1 fruit fly cellular context compared by ENCODE assay signal in the genomic region with DNA sequence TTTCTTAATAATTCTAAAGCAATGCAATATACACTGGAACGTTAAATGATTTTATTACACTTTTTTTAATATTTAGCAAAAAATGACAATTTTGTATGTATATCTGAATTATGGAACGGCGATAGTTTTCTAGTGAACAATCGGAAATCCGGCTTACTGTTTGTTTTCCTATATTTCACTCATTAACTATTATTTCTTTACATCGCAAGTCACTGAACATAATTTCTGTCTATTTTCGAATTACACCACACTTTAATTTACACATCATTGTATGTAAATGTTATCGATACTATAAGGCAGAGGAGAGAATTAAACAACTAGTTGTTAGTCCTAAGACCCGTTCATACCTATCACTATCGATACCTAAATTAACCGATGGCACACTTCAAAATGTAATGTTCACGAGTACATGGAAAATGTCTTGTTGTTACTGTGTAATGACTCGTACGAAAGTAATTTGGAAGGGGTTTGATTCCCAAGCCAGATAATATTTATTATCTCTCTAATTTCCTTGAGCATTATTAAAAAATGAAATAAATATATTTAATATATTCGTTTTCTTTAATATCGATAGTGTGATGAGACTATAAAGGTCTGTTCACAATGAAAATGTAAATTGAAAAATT.
A peak's percentile ranks its signal among the peaks of the same experiment; 100 is the strongest.
TF ChIP-seq lines count a peak whose summit lies in the region.

A gene (minus strand): TSS at position 296 of the 626 bp plus-strand sequence.

TF ChIP-seq in whole organism, embryonic, 481 proteins besides CTCF, POLR2A, EP300 and RAD21 (continued from another document and continues in another):
- TF ChIP-seq fu2 (GFP tag; optimal IDR thresholded peaks at IDR 0.05; lab: Kevin White, UChicago) (peak; percentile 28), CG14965 (GFP tag; optimal IDR thresholded peaks at IDR 0.05; lab: Kevin White, UChicago; ENCODE audit: borderline replicate concordance) (no peak), cato (GFP tag; optimal IDR thresholded peaks at IDR 0.05; lab: Kevin White, UChicago; ENCODE audit: borderline replicate concordance) (peak; percentile 86), psq (GFP tag; optimal IDR thresholded peaks at IDR 0.05; lab: Kevin White, UChicago) (peak; percentile 59), cas (GFP tag; IDR thresholded peaks at IDR 0.05; lab: Robert Waterston, UW) (peak; percentile 87), E2f2 (GFP tag; IDR thresholded peaks at IDR 0.05; lab: Robert Waterston, UW) (peak; percentile 66), Sin3A (optimal IDR thresholded peaks at IDR 0.05; lab: Kevin White, UChicago) (no peak), fd3F (GFP tag; optimal IDR thresholded peaks at IDR 0.05; lab: Kevin White, UChicago) (peak; percentile 93), CG1792 (GFP tag; optimal IDR thresholded peaks at IDR 0.05; lab: Kevin White, UChicago) (no peak), mirr (GFP tag; optimal IDR thresholded peaks at IDR 0.05; lab: Kevin White, UChicago) (no peak), ssp (GFP tag; IDR thresholded peaks at IDR 0.05; lab: Robert Waterston, UW) (peak; percentile 99), Eip74EF (GFP tag; optimal IDR thresholded peaks at IDR 0.05; lab: Kevin White, UChicago) (peak in 1 of 2 experiments; percentile 50), CG8281 (tag; optimal IDR thresholded peaks at IDR 0.05; lab: Kevin White, UChicago) (peak; percentile 65), Dp (GFP tag; optimal IDR thresholded peaks at IDR 0.05; lab: Kevin White, UChicago) (no peak), h (optimal IDR thresholded peaks at IDR 0.05; lab: Kevin White, UChicago) (no peak), CG9609 (GFP tag; optimal IDR thresholded peaks at IDR 0.05; lab: Kevin White, UChicago) (peak; percentile 70), Lpt (GFP tag; optimal IDR thresholded peaks at IDR 0.05; lab: Kevin White, UChicago) (no peak), tgo (GFP tag; IDR thresholded peaks at IDR 0.05; lab: Robert Waterston, UW) (peak; percentile 94), fd102C (GFP tag; optimal IDR thresholded peaks at IDR 0.05; lab: Kevin White, UChicago) (no peak), CG10979 (tag; optimal IDR thresholded peaks at IDR 0.05; lab: Kevin White, UChicago) (peak; percentile 72), CG6854 (GFP tag; optimal IDR thresholded peaks at IDR 0.05; lab: Kevin White, UChicago) (no peak), CG2875 (GFP tag; optimal IDR thresholded peaks at IDR 0.05; lab: Kevin White, UChicago) (peak; percentile 19), unc-4 (GFP tag; IDR thresholded peaks at IDR 0.05; lab: Robert Waterston, UW; ENCODE audit: partially characterized antibody) (peak; percentile 53), CG10366 (GFP tag; IDR thresholded peaks at IDR 0.05; lab: Robert Waterston, UW) (peak; percentile 95), CG4854 (GFP tag; optimal IDR thresholded peaks at IDR 0.05; lab: Kevin White, UChicago) (peak; percentile 37), pan (optimal IDR thresholded peaks at IDR 0.05; lab: Kevin White, UChicago) (no peak), pan (GFP tag; optimal IDR thresholded peaks at IDR 0.05 in 1 of 2, IDR thresholded peaks at IDR 0.05 in 1 of 2) (peak in 1 of 2 experiments; percentile 96), CG18764 (GFP tag; optimal IDR thresholded peaks at IDR 0.05; lab: Kevin White, UChicago) (peak; percentile 77), CG7745 (tag; optimal IDR thresholded peaks at IDR 0.05; lab: Kevin White, UChicago) (no peak), Nf-YA (GFP tag; IDR thresholded peaks at IDR 0.05; lab: Robert Waterston, UW) (peak; percentile 86), CG9797 (GFP tag; optimal IDR thresholded peaks at IDR 0.05; lab: Kevin White, UChicago) (no peak), fru (optimal IDR thresholded peaks at IDR 0.05; lab: Kevin White, UChicago) (no peak), tup (GFP tag; optimal IDR thresholded peaks at IDR 0.05; lab: Kevin White, UChicago) (no peak), CG7928 (GFP tag; optimal IDR thresholded peaks at IDR 0.05; lab: Kevin White, UChicago) (peak; percentile 31), CG12942 (GFP tag; optimal IDR thresholded peaks at IDR 0.05; lab: Kevin White, UChicago) (peak; percentile 91), CG1647 (GFP tag; optimal IDR thresholded peaks at IDR 0.05; lab: Kevin White, UChicago) (peak; percentile 57), CG2116 (GFP tag; optimal IDR thresholded peaks at IDR 0.05; lab: Kevin White, UChicago) (peak; percentile 72), jigr1 (GFP tag; IDR thresholded peaks at IDR 0.05; lab: Robert Waterston, UW) (peak; percentile 91; the same call in 2 of the 3 replicates), CG10321 (GFP tag; IDR thresholded peaks at IDR 0.05; lab: Robert Waterston, UW) (peak; percentile 65), CG16779 (GFP tag; IDR thresholded peaks at IDR 0.05; lab: Robert Waterston, UW) (no peak), NC2α (GFP tag; optimal IDR thresholded peaks at IDR 0.05; lab: Kevin White, UChicago) (no peak), croc (GFP tag; conservative IDR thresholded peaks at IDR 0.05; lab: Robert Waterston, UW) (peak; percentile 90), CG7963 (GFP tag; IDR thresholded peaks at IDR 0.05; lab: Robert Waterston, UW; ENCODE audit: partially characterized antibody) (peak; percentile 68; the same call in 2 of the 3 replicates), B-H2 (GFP tag; optimal IDR thresholded peaks at IDR 0.05; lab: Kevin White, UChicago) (peak; percentile 81), CG17802 (tag; optimal IDR thresholded peaks at IDR 0.05; lab: Kevin White, UChicago) (peak; percentile 100), CG31224 (GFP tag; IDR thresholded peaks at IDR 0.05; lab: Robert Waterston, UW) (peak; percentile 89), pita (GFP tag; optimal IDR thresholded peaks at IDR 0.05; lab: Kevin White, UChicago) (no peak), cwo (GFP tag; optimal IDR thresholded peaks at IDR 0.05; lab: Kevin White, UChicago) (peak; percentile 35), zfh1 (GFP tag; IDR thresholded peaks at IDR 0.05; lab: Robert Waterston, UW) (peak; percentile 94), Myb (GFP tag; optimal IDR thresholded peaks at IDR 0.05; lab: Kevin White, UChicago) (peak; percentile 20), prd (optimal IDR thresholded peaks at IDR 0.05; lab: Kevin White, UChicago) (no peak), prd (GFP tag; IDR thresholded peaks at IDR 0.05; lab: Robert Waterston, UW) (peak; percentile 98), run (tag; optimal IDR thresholded peaks at IDR 0.05; lab: Kevin White, UChicago) (no peak), bab2 (GFP tag; optimal IDR thresholded peaks at IDR 0.05; lab: Kevin White, UChicago) (peak; percentile 63), CG4707 (GFP tag; optimal IDR thresholded peaks at IDR 0.05; lab: Kevin White, UChicago) (peak; percentile 18), CG6654 (GFP tag; optimal IDR thresholded peaks at IDR 0.05; lab: Kevin White, UChicago) (peak; percentile 52), yki (optimal IDR thresholded peaks at IDR 0.05; lab: Kevin White, UChicago) (no peak), bcd (GFP tag; optimal IDR thresholded peaks at IDR 0.05; lab: Kevin White, UChicago) (peak; percentile 90), CG8765 (GFP tag; IDR thresholded peaks at IDR 0.05; lab: Robert Waterston, UW) (peak; percentile 91), Optix (GFP tag; IDR thresholded peaks at IDR 0.05; lab: Robert Waterston, UW) (no peak; the same call in 2 of the 3 replicates), Xbp1 (GFP tag; optimal IDR thresholded peaks at IDR 0.05; lab: Kevin White, UChicago) (peak; percentile 93), CG34376 (GFP tag; optimal IDR thresholded peaks at IDR 0.05; lab: Kevin White, UChicago) (no peak), CG7786 (GFP tag; optimal IDR thresholded peaks at IDR 0.05; lab: Kevin White, UChicago) (peak; percentile 45), zen (tag; optimal IDR thresholded peaks at IDR 0.05; lab: Kevin White, UChicago) (peak; percentile 91), bigmax (GFP tag; optimal IDR thresholded peaks at IDR 0.05; lab: Kevin White, UChicago) (peak; percentile 17), dmrt99B (tag; optimal IDR thresholded peaks at IDR 0.05; lab: Kevin White, UChicago) (peak; percentile 85), MBD-R2 (GFP tag; IDR thresholded peaks at IDR 0.05; lab: Robert Waterston, UW) (peak; percentile 73), gsb (GFP tag; IDR thresholded peaks at IDR 0.05; lab: Robert Waterston, UW) (peak; percentile 80; the same call in 1 of the 2 replicates), mld (GFP tag; IDR thresholded peaks at IDR 0.05; lab: Robert Waterston, UW; ENCODE audit: partially characterized antibody) (peak; percentile 53; the same call in 1 of the 3 replicates), CG15601 (tag; optimal IDR thresholded peaks at IDR 0.05; lab: Kevin White, UChicago) (peak; percentile 77), dpn (GFP tag; optimal IDR thresholded peaks at IDR 0.05; lab: Kevin White, UChicago) (peak; percentile 71 to 90), sob (GFP tag; IDR thresholded peaks at IDR 0.05; lab: Robert Waterston, UW) (peak; percentile 94), CG16863 (GFP tag; optimal IDR thresholded peaks at IDR 0.05; lab: Kevin White, UChicago) (peak; percentile 25), so (GFP tag; IDR thresholded peaks at IDR 0.05; lab: Robert Waterston, UW) (peak; percentile 81; the same call in 2 of the 3 replicates), HHEX (GFP tag; optimal IDR thresholded peaks at IDR 0.05; lab: Kevin White, UChicago) (peak; percentile 65), Pdp1 (GFP tag; optimal IDR thresholded peaks at IDR 0.05; lab: Kevin White, UChicago) (peak; percentile 58 to 67), CG5245 (GFP tag; optimal IDR thresholded peaks at IDR 0.05; lab: Kevin White, UChicago) (peak; percentile 72), Hr39 (optimal IDR thresholded peaks at IDR 0.05; lab: Kevin White, UChicago) (no peak), unpg (GFP tag; optimal IDR thresholded peaks at IDR 0.05; lab: Kevin White, UChicago) (peak; percentile 92), Hmx (GFP tag; optimal IDR thresholded peaks at IDR 0.05; lab: Kevin White, UChicago) (no peak), crol (GFP tag; IDR thresholded peaks at IDR 0.05; lab: Robert Waterston, UW) (no peak), D19B (GFP tag; optimal IDR thresholded peaks at IDR 0.05; lab: Kevin White, UChicago) (peak; percentile 68), CG10274 (GFP tag; optimal IDR thresholded peaks at IDR 0.05; lab: Kevin White, UChicago) (peak; percentile 40), CG14014 (GFP tag; IDR thresholded peaks at IDR 0.05; lab: Robert Waterston, UW) (peak; percentile 97), Atf3 (GFP tag; optimal IDR thresholded peaks at IDR 0.05; lab: Kevin White, UChicago) (peak; percentile 48), ash1 (GFP tag; optimal IDR thresholded peaks at IDR 0.05; lab: Kevin White, UChicago) (no peak), oc (tag; optimal IDR thresholded peaks at IDR 0.05; lab: Kevin White, UChicago) (no peak), CG2120 (GFP tag; optimal IDR thresholded peaks at IDR 0.05; lab: Kevin White, UChicago) (peak; percentile 80), CG15269 (tag; optimal IDR thresholded peaks at IDR 0.05; lab: Kevin White, UChicago) (peak; percentile 89), CG7556 (GFP tag; optimal IDR thresholded peaks at IDR 0.05; lab: Kevin White, UChicago) (peak; percentile 27), ERR (GFP tag; optimal IDR thresholded peaks at IDR 0.05; lab: Kevin White, UChicago) (peak; percentile 0), CG1602 (GFP tag; optimal IDR thresholded peaks at IDR 0.05; lab: Kevin White, UChicago) (peak; percentile 93), CG10543 (GFP tag; optimal IDR thresholded peaks at IDR 0.05; lab: Kevin White, UChicago) (peak; percentile 43), vfl (GFP tag; optimal IDR thresholded peaks at IDR 0.05; lab: Kevin White, UChicago) (peak; percentile 14), CG9727 (GFP tag; optimal IDR thresholded peaks at IDR 0.05; lab: Kevin White, UChicago) (peak; percentile 78), zf30C (GFP tag; optimal IDR thresholded peaks at IDR 0.05; lab: Kevin White, UChicago) (no peak), da (GFP tag; optimal IDR thresholded peaks at IDR 0.05; lab: Kevin White, UChicago) (no peak), CG11247 (GFP tag; IDR thresholded peaks at IDR 0.05; lab: Robert Waterston, UW) (peak; percentile 95), D (optimal IDR thresholded peaks at IDR 0.05; lab: Kevin White, UChicago) (no peak), D (GFP tag; optimal IDR thresholded peaks at IDR 0.05; lab: Kevin White, UChicago) (peak; percentile 65), CG9876 (GFP tag; optimal IDR thresholded peaks at IDR 0.05; lab: Kevin White, UChicago) (peak; percentile 70), CG32532 (GFP tag; IDR thresholded peaks at IDR 0.05; lab: Robert Waterston, UW) (peak; percentile 97), CG14667 (GFP tag; IDR thresholded peaks at IDR 0.05; lab: Robert Waterston, UW) (peak; percentile 96), pfk (GFP tag; optimal IDR thresholded peaks at IDR 0.05; lab: Kevin White, UChicago) (peak; percentile 71), Trl (optimal IDR thresholded peaks at IDR 0.05; lab: Kevin White, UChicago) (no peak), Trl (GFP tag; optimal IDR thresholded peaks at IDR 0.05; lab: Kevin White, UChicago) (peak; percentile 35), Sox100B (GFP tag; optimal IDR thresholded peaks at IDR 0.05; lab: Kevin White, UChicago) (peak; percentile 52), CG4730 (GFP tag; IDR thresholded peaks at IDR 0.05; lab: Robert Waterston, UW) (peak; percentile 95), CG4617 (GFP tag; optimal IDR thresholded peaks at IDR 0.05; lab: Kevin White, UChicago; ENCODE audit: borderline replicate concordance) (peak; percentile 78), Antp (GFP tag; optimal IDR thresholded peaks at IDR 0.05; lab: Kevin White, UChicago) (peak; percentile 62), CG18262 (tag; optimal IDR thresholded peaks at IDR 0.05; lab: Kevin White, UChicago) (peak; percentile 83), Dip3 (GFP tag; optimal IDR thresholded peaks at IDR 0.05; lab: Kevin White, UChicago) (peak; percentile 70), CG10431 (GFP tag; optimal IDR thresholded peaks at IDR 0.05; lab: Kevin White, UChicago) (peak; percentile 38), ranshi (GFP tag; IDR thresholded peaks at IDR 0.05; lab: Robert Waterston, UW) (peak; percentile 98), row (GFP tag; IDR thresholded peaks at IDR 0.05; lab: Robert Waterston, UW) (peak; percentile 96), inv (GFP tag; IDR thresholded peaks at IDR 0.05; lab: Robert Waterston, UW; ENCODE audit: partially characterized antibody) (peak; percentile 73), wdn (GFP tag; IDR thresholded peaks at IDR 0.05; lab: Robert Waterston, UW) (peak; percentile 91), rib (GFP tag; IDR thresholded peaks at IDR 0.05; lab: Robert Waterston, UW) (peak; percentile 83), chn (GFP tag; optimal IDR thresholded peaks at IDR 0.05; lab: Kevin White, UChicago) (peak; percentile 75), CG3726 (GFP tag; IDR thresholded peaks at IDR 0.05; lab: Robert Waterston, UW) (no peak), Ravus (GFP tag; IDR thresholded peaks at IDR 0.05; lab: Robert Waterston, UW) (peak; percentile 83), ttk (GFP tag; IDR thresholded peaks at IDR 0.05; lab: Robert Waterston, UW) (peak; percentile 96), CG17328 (GFP tag; IDR thresholded peaks at IDR 0.05; lab: Robert Waterston, UW) (peak; percentile 94), lab (GFP tag; optimal IDR thresholded peaks at IDR 0.05; lab: Kevin White, UChicago) (peak; percentile 78)
